Fruit fly (Drosophila melanogaster) whole organism, embryonic: ENCODE data around the gene Pino.

Source experiments
- Asciz ChIP-seq: fragments of 200-800 bp; sonication (Bioruptor generic); optimal IDR thresholded peaks from 2 replicates; lab custom pipeline; 2017; ENCODE audit warnings: missing biosample characterization, mild to moderate bottlenecking, missing genetic modification characterization, missing genetic modification reagents
- CG10959 ChIP-seq: fragments of 200-800 bp; sonication (Bioruptor generic); IDR thresholded peaks from 2 replicates; pipeline ENCODE4 v1.3.6; 2022; ENCODE audit warnings: missing biosample characterization, missing genetic modification characterization
- CG11398 ChIP-seq: fragments of 200-800 bp; sonication (Bioruptor generic); optimal IDR thresholded peaks from 2 replicates; lab custom pipeline; 2016; ENCODE audit warnings: missing biosample characterization, missing genetic modification characterization
- CG12219 ChIP-seq: fragments of 200-800 bp; sonication (Bioruptor generic); optimal IDR thresholded peaks from 3 replicates; lab custom pipeline; 2018; ENCODE audit warnings: missing biosample characterization, mild to moderate bottlenecking, missing genetic modification characterization
- CG12769 ChIP-seq: fragments of 200-800 bp; sonication (Bioruptor generic); optimal IDR thresholded peaks from 2 replicates; lab custom pipeline; 2019; ENCODE audit warnings: missing biosample characterization, mild to moderate bottlenecking, missing genetic modification characterization, moderate library complexity
- CG16813 ChIP-seq: fragments of 200-800 bp; sonication (Bioruptor generic); IDR thresholded peaks from 3 replicates; pipeline ENCODE4 v1.3.6; 2022; ENCODE audit warnings: missing biosample characterization, missing genetic modification characterization; ENCODE audit not compliant: partially characterized antibody
- CG17361 ChIP-seq: fragments of 200-800 bp; sonication (Bioruptor generic); IDR thresholded peaks from 3 replicates; pipeline ENCODE4 v1.3.6; 2022; ENCODE audit warnings: missing biosample characterization, missing genetic modification characterization
- CG18262 ChIP-seq: fragments of 200-800 bp; optimal IDR thresholded peaks from 3 replicates; lab custom pipeline; 2019; ENCODE audit warnings: missing biosample characterization, mild to moderate bottlenecking, missing genetic modification characterization, moderate library complexity
- CG2120 ChIP-seq: fragments of 200-800 bp; sonication (Bioruptor generic); optimal IDR thresholded peaks from 3 replicates; lab custom pipeline; 2016; ENCODE audit warnings: missing biosample characterization, missing genetic modification characterization
- CG2199 ChIP-seq: fragments of 200-800 bp; sonication (Bioruptor generic); IDR thresholded peaks from 3 replicates; pipeline ENCODE4 v1.3.6; 2022; ENCODE audit warnings: missing biosample characterization, missing genetic modification characterization
- CG2202 ChIP-seq: fragments of 200-800 bp; sonication (Bioruptor generic); optimal IDR thresholded peaks from 2 replicates; lab custom pipeline; 2018; ENCODE audit warnings: missing biosample characterization, mild to moderate bottlenecking, missing genetic modification characterization
- CG2889 ChIP-seq: fragments of 200-800 bp; sonication (Bioruptor generic); IDR thresholded peaks from 3 replicates; pipeline ENCODE4 v1.3.6; 2022; ENCODE audit warnings: missing biosample characterization, missing genetic modification characterization
- CG3065 ChIP-seq: fragments of 200-800 bp; sonication (Bioruptor generic); optimal IDR thresholded peaks from 2 replicates; lab custom pipeline; 2016; ENCODE audit warnings: missing biosample characterization, missing genetic modification characterization
- CG3407 ChIP-seq: fragments of 200-800 bp; sonication (Bioruptor generic); optimal IDR thresholded peaks from 2 replicates; lab custom pipeline; 2018; ENCODE audit warnings: missing biosample characterization, mild to moderate bottlenecking, missing genetic modification characterization
- CG3847 ChIP-seq: fragments of 200-800 bp; sonication (Bioruptor generic); IDR thresholded peaks from 2 replicates; pipeline ENCODE4 v1.3.6; 2022; ENCODE audit warnings: missing biosample characterization, missing genetic modification characterization
- CG3995 ChIP-seq: fragments of 200-800 bp; sonication (Bioruptor generic); optimal IDR thresholded peaks from 3 replicates; lab custom pipeline; 2016; ENCODE audit warnings: missing biosample characterization, missing genetic modification characterization
- CG5953 ChIP-seq: fragments of 200-800 bp; sonication (Bioruptor generic); IDR thresholded peaks from 2 replicates; pipeline ENCODE4 v1.3.6; 2022; ENCODE audit warnings: missing biosample characterization, missing genetic modification characterization
- CG7745 ChIP-seq: fragments of 200-800 bp; sonication (Bioruptor generic); optimal IDR thresholded peaks from 2 replicates; lab custom pipeline; 2018; ENCODE audit warnings: missing biosample characterization, mild to moderate bottlenecking, missing genetic modification characterization, moderate library complexity
- CG7987 ChIP-seq: fragments of 200-800 bp; sonication (Bioruptor generic); optimal IDR thresholded peaks from 2 replicates; lab custom pipeline; 2018; ENCODE audit warnings: missing biosample characterization, mild to moderate bottlenecking, missing genetic modification characterization, moderate library complexity
- CG8290 ChIP-seq, 3 experiments: fragments of 200-800 bp; sonication (Bioruptor generic); optimal IDR thresholded peaks; 2 replicates each; lab custom pipeline; 2016 to 2019; ENCODE audit warnings: missing biosample characterization in 3 of 3, missing genetic modification characterization in 3 of 3, mild to moderate bottlenecking in 2 of 3, moderate library complexity in 1 of 3
- CG9727 ChIP-seq: fragments of 200-800 bp; sonication (Bioruptor generic); optimal IDR thresholded peaks from 3 replicates; lab custom pipeline; 2017; ENCODE audit warnings: missing biosample characterization, mild to moderate bottlenecking, missing genetic modification characterization
- D19B ChIP-seq: fragments of 200-800 bp; sonication (Bioruptor generic); optimal IDR thresholded peaks from 2 replicates; lab custom pipeline; 2017; ENCODE audit warnings: missing biosample characterization, mild to moderate bottlenecking, missing genetic modification characterization
- Dbx ChIP-seq: fragments of 200-800 bp; sonication (Bioruptor generic); IDR thresholded peaks from 3 replicates; pipeline ENCODE4 v1.3.6; 2022; ENCODE audit warnings: missing biosample characterization, missing genetic modification characterization
- E2f1 ChIP-seq: fragments of 200-800 bp; sonication (Bioruptor generic); IDR thresholded peaks from 2 replicates; pipeline ENCODE4 v1.3.6; 2022; ENCODE audit warnings: missing biosample characterization, missing genetic modification characterization
- E2f2 ChIP-seq: fragments of 200-800 bp; sonication (Bioruptor generic); IDR thresholded peaks from 2 replicates; pipeline ENCODE4 v1.3.6; 2022; ENCODE audit warnings: missing biosample characterization, missing genetic modification characterization
- Ets65A ChIP-seq: fragments of 200-800 bp; sonication (Bioruptor generic); peaks from one replicate; lab custom pipeline; 2016; ENCODE audit warnings: missing biosample characterization, missing genetic modification characterization
- Max ChIP-seq: fragments of 200-800 bp; sonication (Bioruptor generic); optimal IDR thresholded peaks from 2 replicates; lab custom pipeline; 2016; ENCODE audit warnings: missing biosample characterization, mild to moderate bottlenecking, missing genetic modification characterization
- Pdp1 ChIP-seq, 2 experiments: fragments of 200-800 bp; sonication (Bioruptor generic); optimal IDR thresholded peaks; 3 replicates each; lab custom pipeline; 2016; ENCODE audit warnings: missing biosample characterization in 2 of 2, missing genetic modification characterization in 2 of 2, mild to moderate bottlenecking in 1 of 2, moderate library complexity in 1 of 2
- chinmo ChIP-seq: fragments of 200-800 bp; sonication (Bioruptor generic); IDR thresholded peaks from 4 replicates; pipeline ENCODE4 v1.3.6; 2022; ENCODE audit warnings: missing biosample characterization, missing genetic modification characterization; ENCODE audit not compliant: partially characterized antibody
- ewg ChIP-seq: fragments of 200-800 bp; sonication (Bioruptor generic); optimal IDR thresholded peaks from 3 replicates; lab custom pipeline; 2017; ENCODE audit warnings: mild to moderate bottlenecking, missing biosample characterization, missing genetic modification reagents, missing genetic modification characterization
- gem ChIP-seq: fragments of 200-800 bp; sonication (Bioruptor generic); optimal IDR thresholded peaks from 2 replicates; lab custom pipeline; 2019; ENCODE audit warnings: missing biosample characterization, mild to moderate bottlenecking, missing genetic modification characterization, moderate library complexity
- hb ChIP-seq: fragments of 200-800 bp; sonication (Bioruptor generic); IDR thresholded peaks from 3 replicates; pipeline ENCODE4 v1.3.6; 2022; ENCODE audit warnings: missing biosample characterization, missing genetic modification characterization; ENCODE audit not compliant: partially characterized antibody
- hbn ChIP-seq: fragments of 200-800 bp; sonication (Bioruptor generic); IDR thresholded peaks from 2 replicates; pipeline ENCODE4 v1.3.6; 2022; ENCODE audit warnings: missing biosample characterization, missing genetic modification characterization; ENCODE audit not compliant: partially characterized antibody
- nau ChIP-seq: fragments of 200-800 bp; sonication (Bioruptor generic); optimal IDR thresholded peaks from 3 replicates; lab custom pipeline; 2017; ENCODE audit warnings: missing biosample characterization, mild to moderate bottlenecking, missing genetic modification characterization, missing genetic modification reagents
- prd ChIP-seq, 3 experiments: fragments of >200 bp in 2 of 3; fragments of 200-800 bp in 1 of 3; sonication (Bioruptor generic) in 1 of 3; optimal IDR thresholded peaks in 2 of 3; IDR thresholded peaks in 1 of 3; 2 replicates in 2 of 3; 3 replicates in 1 of 3; pipeline versions ENCODE4 v1.3.6 to Lab custom; 2017 to 2022; ENCODE audit warnings: missing biosample characterization in 1 of 3, missing genetic modification characterization in 1 of 3
- ro ChIP-seq: fragments of 200-800 bp; sonication (Bioruptor generic); IDR thresholded peaks from 2 replicates; pipeline ENCODE4 v1.3.6; 2022; ENCODE audit warnings: missing biosample characterization, missing genetic modification characterization
- so ChIP-seq: fragments of 200-800 bp; sonication (Bioruptor generic); IDR thresholded peaks from 3 replicates; pipeline ENCODE4 v1.3.6; 2022; ENCODE audit warnings: missing biosample characterization, missing genetic modification characterization
- stc ChIP-seq: fragments of 200-800 bp; sonication (Bioruptor generic); IDR thresholded peaks from 2 replicates; pipeline ENCODE4 v1.3.6; 2022; ENCODE audit warnings: missing biosample characterization, missing genetic modification characterization
- stwl ChIP-seq: fragments of 200-800 bp; sonication (Bioruptor generic); optimal IDR thresholded peaks from 3 replicates; lab custom pipeline; 2018; ENCODE audit warnings: missing biosample characterization, mild to moderate bottlenecking, missing genetic modification characterization, moderate library complexity

Gene Pino

dm6 chr2L:1118149-1118548 is 10.6 kb downstream of the Pino start (continued):
- TF ChIP-seq CG8290 (GFP tag; optimal IDR thresholded peaks at IDR 0.05; lab: Kevin White, UChicago) (no peak), CG8290 (tag; optimal IDR thresholded peaks at IDR 0.05; lab: Kevin White, UChicago) (peak in 1 of 2 experiments; percentile 20), stwl (tag; lab: Kevin White, UChicago) (peak; percentile 7), E2f1 (GFP tag; lab: Robert Waterston, UW) (0 out of 2 replicates have a peak, but pooled peaks have one; percentile 22), CG2199 (0 out of 3 replicates have a peak, but pooled peaks have one; percentile 52), CG2120 (GFP tag; lab: Kevin White, UChicago) (no peak), CG16813 (peak; percentile 36; the same call in 1 of the 3 replicates), CG9727 (peak; percentile 32), CG3065 (GFP tag; lab: Kevin White, UChicago) (no peak), D19B (GFP tag; lab: Kevin White, UChicago) (no peak), Max (GFP tag; lab: Kevin White, UChicago) (peak; percentile 17), CG12219 (GFP tag; lab: Kevin White, UChicago) (no peak), E2f2 (GFP tag; lab: Robert Waterston, UW) (peak; percentile 11; the same call in 1 of the 2 replicates), CG11398 (GFP tag; lab: Kevin White, UChicago) (no peak), CG7745 (tag; lab: Kevin White, UChicago) (no peak), CG3847 (0 out of 2 replicates have a peak, but pooled peaks have one; percentile 7), CG18262 (tag; lab: Kevin White, UChicago) (no peak), ewg (GFP tag; lab: Kevin White, UChicago) (peak; percentile 21), chinmo (GFP tag; lab: Robert Waterston, UW) (0 out of 4 replicates have a peak, but pooled peaks have one; percentile 11), hb (no peak), CG7987 (GFP tag; lab: Kevin White, UChicago) (no peak), CG3995 (no peak), CG2202 (tag; lab: Kevin White, UChicago) (no peak), CG17361 (GFP tag; lab: Robert Waterston, UW) (no peak), Asciz (GFP tag; lab: Kevin White, UChicago) (no peak), Pdp1 (GFP tag; optimal IDR thresholded peaks at IDR 0.05; lab: Kevin White, UChicago) (peak in 1 of 2 experiments; percentile 32), Dbx (0 out of 3 replicates have a peak, but pooled peaks have one; percentile 31), so (GFP tag; lab: Robert Waterston, UW) (peak; percentile 31; the same call in 1 of the 3 replicates), hbn (no peak), CG5953 (GFP tag; lab: Robert Waterston, UW) (no peak), nau (GFP tag; lab: Kevin White, UChicago) (no peak), prd (optimal IDR thresholded peaks at IDR 0.05; lab: Kevin White, UChicago) (no peak), prd (GFP tag; IDR thresholded peaks at IDR 0.05; lab: Robert Waterston, UW) (0 out of 3 replicates have a peak, but pooled peaks have one; percentile 30), Ets65A (GFP tag; lab: Kevin White, UChicago) (peak; percentile 35), ro (no peak), gem (tag; lab: Kevin White, UChicago) (no peak), CG2889 (GFP tag; lab: Robert Waterston, UW) (no peak), CG3407 (peak; percentile 36), stc (GFP tag; lab: Robert Waterston, UW) (no peak), CG12769 (tag; lab: Kevin White, UChicago) (peak; percentile 91), CG10959 (GFP tag; lab: Robert Waterston, UW) (no peak)
